Worm (Caenorhabditis elegans) whole organism, young adult: ENCODE data around the gene cpr-8.

Experiments used
- B0019.2 ChIP-seq: fragments of 200-800 bp; sonication (Bioruptor generic); conservative IDR thresholded peaks from 2 replicates; pipeline ENCODE4 v1.3.6; 2022; ENCODE audit warnings: missing genetic modification reagents, missing genetic modification characterization, missing compliant biosample characterization
- K11D2.4 ChIP-seq: fragments of 200-800 bp; sonication (Bioruptor generic); IDR thresholded peaks from 2 replicates; pipeline ENCODE4 v1.3.6; 2022; ENCODE audit warnings: missing genetic modification reagents, missing genetic modification characterization, missing compliant biosample characterization
- fkh-3 ChIP-seq: sonication (generic microtip); optimal IDR thresholded peaks from 2 replicates; lab custom pipeline; 2016; ENCODE audit warnings: mild to moderate bottlenecking, missing genetic modification characterization, missing compliant biosample characterization
- nhr-90 ChIP-seq: sonication (generic microtip); optimal IDR thresholded peaks from 2 replicates; lab custom pipeline; 2016; ENCODE audit warnings: missing genotype, mild to moderate bottlenecking, missing genetic modification characterization, missing compliant biosample characterization
- pha-4 ChIP-seq: fragments of 150-350 bp; sonication (generic microtip); optimal IDR thresholded peaks from 2 replicates; lab custom pipeline; 2014; ENCODE audit warnings: missing biosample characterization, missing genetic modification reagents, missing genetic modification characterization
- snpc-4 ChIP-seq, 5 experiments: fragments of 150-350 bp in 1 of 5; sonication (generic microtip) in 4 of 5; optimal IDR thresholded peaks; 2 replicates each; lab custom pipeline; 2014 to 2018; ENCODE audit warnings: missing genetic modification characterization in 5 of 5, missing biosample characterization in 3 of 5, antibody characterized with exemption in 2 of 5, mild to moderate bottlenecking in 2 of 5, missing compliant biosample characterization in 2 of 5, missing genotype in 2 of 5, moderate library complexity in 2 of 5, missing genetic modification reagents in 1 of 5

DNA sequence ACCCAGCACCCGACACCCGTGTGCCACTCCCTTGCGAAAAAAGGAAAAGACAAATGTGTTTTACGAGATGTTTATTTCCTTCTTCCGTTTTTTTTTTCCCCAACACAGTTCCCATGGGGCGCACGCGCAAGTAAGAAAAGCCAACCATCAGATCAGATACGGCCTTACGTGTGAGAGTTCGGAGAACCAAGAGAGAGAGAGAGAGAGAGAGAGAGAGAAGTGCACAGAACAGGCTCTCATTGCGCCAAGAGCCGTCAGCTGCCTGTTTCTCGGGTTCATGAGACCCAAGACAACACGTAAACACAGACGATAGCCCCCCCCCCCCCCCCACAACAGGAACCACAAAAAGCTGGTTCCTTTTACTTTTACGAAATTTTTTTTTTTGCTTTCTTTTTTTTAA lies 17.4 kb downstream of the cpr-8 start:
- TF ChIP-seq pha-4 (no peak), snpc-4 (GFP tag; optimal IDR thresholded peaks at IDR 0.05; lab: Kevin White, UChicago) (no peak), snpc-4 (tag; optimal IDR thresholded peaks at IDR 0.05; lab: Kevin White, UChicago) (no peak), nhr-90 (tag; lab: Kevin White, UChicago) (no peak), fkh-3 (no peak), B0019.2 (GFP tag; lab: Robert Waterston, UW) (no peak), K11D2.4 (GFP tag; lab: Robert Waterston, UW) (no peak)
